Fruit fly (Drosophila melanogaster): Measurements from ENCODE around the gene psidin.

psidin gene

dm6 chr3R:19998418-19998817, 23.1 kb upstream of the psidin start (continued):
- peak; percentile 36 for TF ChIP-seq tx (GFP tag; optimal IDR thresholded peaks at IDR 0.05)
- TF ChIP-seq CG4424 (GFP tag; optimal IDR thresholded peaks at IDR 0.05): peak; percentile 75
- peak; percentile 52 for TF ChIP-seq CG12155 (GFP tag; optimal IDR thresholded peaks at IDR 0.05)
- TF ChIP-seq CG8765 (GFP tag; IDR thresholded peaks at IDR 0.05): peak; percentile 66; the same call in 1 of the 2 replicates
- peak; percentile 60 for TF ChIP-seq Fer3 (tag; optimal IDR thresholded peaks at IDR 0.05)
- TF ChIP-seq Kr (GFP tag; optimal IDR thresholded peaks at IDR 0.05): no peak
- peak; percentile 74 for TF ChIP-seq CG13424 (tag; optimal IDR thresholded peaks at IDR 0.05)
- TF ChIP-seq Abd-B (GFP tag; optimal IDR thresholded peaks at IDR 0.05): peak; percentile 53
- TF ChIP-seq CG10274 (GFP tag; optimal IDR thresholded peaks at IDR 0.05): peak; percentile 4
- peak; percentile 35 for TF ChIP-seq tup (GFP tag; optimal IDR thresholded peaks at IDR 0.05)
- no peak for TF ChIP-seq ftz-f1 (GFP tag; optimal IDR thresholded peaks at IDR 0.05)
- TF ChIP-seq CG11695 (GFP tag; IDR thresholded peaks at IDR 0.05): 0 out of 3 replicates have a peak, but pooled peaks have one; percentile 12
- peak; percentile 46 for TF ChIP-seq NFAT (GFP tag; IDR thresholded peaks at IDR 0.05)
- TF ChIP-seq Rfx (GFP tag; IDR thresholded peaks at IDR 0.05): peak; percentile 59
- TF ChIP-seq sqz (GFP tag; optimal IDR thresholded peaks at IDR 0.05): no peak
- no peak for TF ChIP-seq br (optimal IDR thresholded peaks at IDR 0.05)
- TF ChIP-seq az2 (GFP tag; optimal IDR thresholded peaks at IDR 0.05): peak; percentile 84
- peak; percentile 19 for TF ChIP-seq Hmr (GFP tag; optimal IDR thresholded peaks at IDR 0.05)
- peak; percentile 12 for TF ChIP-seq kni (GFP tag; optimal IDR thresholded peaks at IDR 0.05)
- TF ChIP-seq Doc2 (GFP tag; IDR thresholded peaks at IDR 0.05): no peak
- TF ChIP-seq CG6175 (GFP tag; IDR thresholded peaks at IDR 0.05): 0 out of 3 replicates have a peak, but pooled peaks have one; percentile 38
- TF ChIP-seq Dref (GFP tag; IDR thresholded peaks at IDR 0.05): no peak
- peak; percentile 60 for TF ChIP-seq Camta (GFP tag; optimal IDR thresholded peaks at IDR 0.05)
- peak; percentile 68 for TF ChIP-seq CG11723 (GFP tag; optimal IDR thresholded peaks at IDR 0.05)
- no peak for TF ChIP-seq prd (optimal IDR thresholded peaks at IDR 0.05)
- TF ChIP-seq prd (GFP tag; IDR thresholded peaks at IDR 0.05): peak; percentile 89
- TF ChIP-seq Eip74EF (GFP tag; optimal IDR thresholded peaks at IDR 0.05): peak in 1 of 2 experiments; percentile 17
- TF ChIP-seq vfl (GFP tag; optimal IDR thresholded peaks at IDR 0.05): no peak
- no peak for TF ChIP-seq zfh2 (GFP tag; optimal IDR thresholded peaks at IDR 0.05)
- no peak for TF ChIP-seq CG18011 (GFP tag; optimal IDR thresholded peaks at IDR 0.05)
- no peak for TF ChIP-seq Lpt (GFP tag; optimal IDR thresholded peaks at IDR 0.05)
- peak; percentile 1 for TF ChIP-seq sug (tag; optimal IDR thresholded peaks at IDR 0.05)
- no peak for TF ChIP-seq CG17612 (GFP tag; IDR thresholded peaks at IDR 0.05)
- TF ChIP-seq pho (GFP tag; optimal IDR thresholded peaks at IDR 0.05): no peak
- peak; percentile 9 for TF ChIP-seq TFAM (GFP tag; optimal IDR thresholded peaks at IDR 0.05)
- peak; percentile 49 for TF ChIP-seq CG3163 (GFP tag; optimal IDR thresholded peaks at IDR 0.05)
- TF ChIP-seq CG3281 (GFP tag; optimal IDR thresholded peaks at IDR 0.05): peak; percentile 14
- TF ChIP-seq gro (GFP tag; optimal IDR thresholded peaks at IDR 0.05): no peak
- TF ChIP-seq CG17829 (tag; optimal IDR thresholded peaks at IDR 0.05): peak; percentile 78
- TF ChIP-seq Myb (GFP tag; optimal IDR thresholded peaks at IDR 0.05): peak; percentile 49
- TF ChIP-seq Mes4 (GFP tag; optimal IDR thresholded peaks at IDR 0.05): peak; percentile 67
- no peak for TF ChIP-seq nerfin-2 (GFP tag; IDR thresholded peaks at IDR 0.05; ENCODE audit: partially characterized antibody)
- no peak for TF ChIP-seq ham (GFP tag; IDR thresholded peaks at IDR 0.05)
- peak; percentile 75 for TF ChIP-seq CG2875 (GFP tag; optimal IDR thresholded peaks at IDR 0.05)
- no peak for TF ChIP-seq CkIIα-i1 (GFP tag; IDR thresholded peaks at IDR 0.05)
- peak; percentile 63 for TF ChIP-seq CG12071 (GFP tag; optimal IDR thresholded peaks at IDR 0.05)
- TF ChIP-seq Lim3 (GFP tag; IDR thresholded peaks at IDR 0.05): no peak
- peak; percentile 84 for TF ChIP-seq CG5245 (GFP tag; optimal IDR thresholded peaks at IDR 0.05)
- TF ChIP-seq CG18599 (GFP tag; optimal IDR thresholded peaks at IDR 0.05): peak; percentile 68
- peak; percentile 70 for TF ChIP-seq CG9609 (GFP tag; optimal IDR thresholded peaks at IDR 0.05)
- TF ChIP-seq nau (GFP tag; optimal IDR thresholded peaks at IDR 0.05): peak; percentile 12
- peak; percentile 35 for TF ChIP-seq CG4617 (GFP tag; optimal IDR thresholded peaks at IDR 0.05; ENCODE audit: borderline replicate concordance)

Data from whole organism, embryonic.